Fruit fly (Drosophila melanogaster): ENCODE data around the gene CG18599.

CG18599 gene

dm6 chr3R:18246041-18246440, 21.5 kb upstream of the CG18599 start:
- peak; percentile 95 for TF ChIP-seq tj (GFP tag; optimal IDR thresholded peaks at IDR 0.05)
- TF ChIP-seq pad (GFP tag; optimal IDR thresholded peaks at IDR 0.05), result no peak
- TF ChIP-seq CG12768 (GFP tag; optimal IDR thresholded peaks at IDR 0.05), result peak; percentile 68
- peak; percentile 84 for TF ChIP-seq cic (GFP tag; optimal IDR thresholded peaks at IDR 0.05)
- TF ChIP-seq cnc (optimal IDR thresholded peaks at IDR 0.05), result peak in 1 of 2 experiments; percentile 83
- TF ChIP-seq toe (GFP tag; optimal IDR thresholded peaks at IDR 0.05), result no peak
- TF ChIP-seq Hr96 (GFP tag; optimal IDR thresholded peaks at IDR 0.05), result no peak
- no peak for TF ChIP-seq Mnt (GFP tag; optimal IDR thresholded peaks at IDR 0.05)
- peak; percentile 19 for TF ChIP-seq bab1 (GFP tag; optimal IDR thresholded peaks at IDR 0.05)

- TF ChIP-seq ovo (GFP tag; optimal IDR thresholded peaks at IDR 0.05), result peak; percentile 43
- peak; percentile 46 for TF ChIP-seq tj (GFP tag; optimal IDR thresholded peaks at IDR 0.05)
- no peak for TF ChIP-seq cic (GFP tag; optimal IDR thresholded peaks at IDR 0.05)
- TF ChIP-seq pad (GFP tag; optimal IDR thresholded peaks at IDR 0.05), result peak; percentile 19
These were observed 18.3 kb upstream of the CG18599 start for dm6 chr3R:18249268-18249667.

- TF ChIP-seq CG12768 (GFP tag; optimal IDR thresholded peaks at IDR 0.05) (no peak), kay (GFP tag; ENCODE audit: borderline replicate concordance) (no peak), pad (GFP tag; optimal IDR thresholded peaks at IDR 0.05) (no peak), cic (GFP tag; optimal IDR thresholded peaks at IDR 0.05) (no peak), tj (GFP tag; optimal IDR thresholded peaks at IDR 0.05) (peak; percentile 26), toe (GFP tag; optimal IDR thresholded peaks at IDR 0.05) (no peak)
These were observed 16.8 kb upstream of the CG18599 start, which contains the start of gene CG18598 for dm6 chr3R:18250815-18251214. Gene CG18598, plus strand, starts transcription at chr3R:18251115.

dm6 chr3R:18251876-18252275, 15.7 kb upstream of the CG18599 start:
- TF ChIP-seq CG7101 (tag; optimal IDR thresholded peaks at IDR 0.05), result no peak
- TF ChIP-seq CG33017 (tag; optimal IDR thresholded peaks at IDR 0.05), result no peak
- no peak for TF ChIP-seq cnc (optimal IDR thresholded peaks at IDR 0.05)
- TF ChIP-seq kay (GFP tag; ENCODE audit: borderline replicate concordance), result no peak
- TF ChIP-seq Hr96 (GFP tag; optimal IDR thresholded peaks at IDR 0.05), result no peak
- TF ChIP-seq CG14711 (tag; optimal IDR thresholded peaks at IDR 0.05), result no peak
- no peak for TF ChIP-seq toe (GFP tag; optimal IDR thresholded peaks at IDR 0.05)
- TF ChIP-seq ovo (GFP tag; optimal IDR thresholded peaks at IDR 0.05), result no peak
- no peak for TF ChIP-seq tj (GFP tag; optimal IDR thresholded peaks at IDR 0.05)
- no peak for TF ChIP-seq pad (GFP tag; optimal IDR thresholded peaks at IDR 0.05)
- TF ChIP-seq CG7045 (GFP tag; optimal IDR thresholded peaks at IDR 0.05), result no peak
- TF ChIP-seq CG5204 (GFP tag; optimal IDR thresholded peaks at IDR 0.05), result no peak

- no peak for TF ChIP-seq CG33017 (tag; optimal IDR thresholded peaks at IDR 0.05)
- peak; percentile 45 for TF ChIP-seq bab1 (GFP tag; optimal IDR thresholded peaks at IDR 0.05)
These were observed 15.0 kb upstream of the CG18599 start, which contains the start of gene CG12320 for dm6 chr3R:18252578-18252977. Gene CG12320, minus strand, starts transcription at chr3R:18252734.

dm6 chr3R:18255281-18255680, 12.3 kb upstream of the CG18599 start, which contains the start of the genes Ada2a, Polr2D, Tgs1 and moi:
Gene Ada2a, minus strand, starts transcription at chr3R:18255487.
Gene Polr2D, minus strand, starts transcription at chr3R:18255487.
Gene Tgs1, plus strand, starts transcription at chr3R:18255530.
Gene moi, plus strand, starts transcription at chr3R:18255530.
- no peak for TF ChIP-seq CG5204 (GFP tag; optimal IDR thresholded peaks at IDR 0.05)
- no peak for TF ChIP-seq CG14711 (tag; optimal IDR thresholded peaks at IDR 0.05)
- no peak for TF ChIP-seq pad (GFP tag; optimal IDR thresholded peaks at IDR 0.05)
- TF ChIP-seq Mnt (GFP tag; optimal IDR thresholded peaks at IDR 0.05), result peak; percentile 21
- no peak for TF ChIP-seq CG11617 (GFP tag; optimal IDR thresholded peaks at IDR 0.05)
- no peak for TF ChIP-seq CG12768 (GFP tag; optimal IDR thresholded peaks at IDR 0.05)
- TF ChIP-seq Hr96 (GFP tag; optimal IDR thresholded peaks at IDR 0.05), result no peak
- TF ChIP-seq bab1 (GFP tag; optimal IDR thresholded peaks at IDR 0.05), result peak; percentile 57

- no peak for TF ChIP-seq CG1620 (GFP tag; optimal IDR thresholded peaks at IDR 0.05)
- no peak for TF ChIP-seq Mnt (GFP tag; optimal IDR thresholded peaks at IDR 0.05)
- TF ChIP-seq cnc (optimal IDR thresholded peaks at IDR 0.05), result no peak
- TF ChIP-seq CG12768 (GFP tag; optimal IDR thresholded peaks at IDR 0.05), result no peak
- TF ChIP-seq kay (GFP tag; ENCODE audit: borderline replicate concordance), result no peak
- TF ChIP-seq ovo (GFP tag; optimal IDR thresholded peaks at IDR 0.05), result no peak
- TF ChIP-seq CG7101 (tag; optimal IDR thresholded peaks at IDR 0.05), result no peak
- no peak for TF ChIP-seq CG11617 (GFP tag; optimal IDR thresholded peaks at IDR 0.05)
- no peak for TF ChIP-seq Clk (GFP tag; optimal IDR thresholded peaks at IDR 0.05)
- no peak for TF ChIP-seq CG7045 (GFP tag; optimal IDR thresholded peaks at IDR 0.05)
- TF ChIP-seq CG33017 (tag; optimal IDR thresholded peaks at IDR 0.05), result no peak
- no peak for TF ChIP-seq toe (GFP tag; optimal IDR thresholded peaks at IDR 0.05)
- TF ChIP-seq Crg-1 (GFP tag; optimal IDR thresholded peaks at IDR 0.05), result no peak
- TF ChIP-seq tj (GFP tag; optimal IDR thresholded peaks at IDR 0.05), result no peak
- no peak for TF ChIP-seq CG5204 (GFP tag; optimal IDR thresholded peaks at IDR 0.05)
- TF ChIP-seq cic (GFP tag; optimal IDR thresholded peaks at IDR 0.05), result no peak
These were observed 7.6 kb upstream of the CG18599 start for dm6 chr3R:18260016-18260415.

- TF ChIP-seq CG5204 (GFP tag; optimal IDR thresholded peaks at IDR 0.05), result no peak
- TF ChIP-seq cic (GFP tag; optimal IDR thresholded peaks at IDR 0.05), result no peak
- TF ChIP-seq Clk (GFP tag; optimal IDR thresholded peaks at IDR 0.05), result no peak
- TF ChIP-seq CG1620 (GFP tag; optimal IDR thresholded peaks at IDR 0.05), result no peak
- no peak for TF ChIP-seq toe (GFP tag; optimal IDR thresholded peaks at IDR 0.05)
- no peak for TF ChIP-seq Mnt (GFP tag; optimal IDR thresholded peaks at IDR 0.05)
- no peak for TF ChIP-seq bab1 (GFP tag; optimal IDR thresholded peaks at IDR 0.05)
- no peak for TF ChIP-seq cnc (optimal IDR thresholded peaks at IDR 0.05)
- TF ChIP-seq CG14711 (tag; optimal IDR thresholded peaks at IDR 0.05), result no peak
- no peak for TF ChIP-seq CG11617 (GFP tag; optimal IDR thresholded peaks at IDR 0.05)
- no peak for TF ChIP-seq Hr96 (GFP tag; optimal IDR thresholded peaks at IDR 0.05)
- TF ChIP-seq Crg-1 (GFP tag; optimal IDR thresholded peaks at IDR 0.05), result no peak
These were observed 6.0 kb upstream of the CG18599 start for dm6 chr3R:18261602-18262001.

Data from whole organism, adult.